Worm (Caenorhabditis elegans) whole organism, late embryonic: Measurements from ENCODE around the gene spl-1.

Experiments used
- F13H6.1 ChIP-seq: sonication (generic microtip); optimal IDR thresholded peaks from 2 replicates; lab custom pipeline; 2016; ENCODE audit warnings: missing genetic modification characterization, missing compliant biosample characterization
- ahr-1 ChIP-seq: sonication (generic microtip); optimal IDR thresholded peaks from 2 replicates; lab custom pipeline; 2016; ENCODE audit warnings: missing genetic modification characterization, missing compliant biosample characterization
- ceh-22 ChIP-seq: sonication (generic microtip); optimal IDR thresholded peaks from 2 replicates; lab custom pipeline; 2017; ENCODE audit warnings: missing biosample characterization, missing genetic modification characterization
- ceh-24 ChIP-seq: sonication (generic microtip); optimal IDR thresholded peaks from 2 replicates; lab custom pipeline; 2016; ENCODE audit warnings: mild to moderate bottlenecking, missing genetic modification characterization, missing compliant biosample characterization
- ceh-31 ChIP-seq: sonication (generic microtip); optimal IDR thresholded peaks from 2 replicates; lab custom pipeline; 2016; ENCODE audit warnings: missing genetic modification characterization, missing compliant biosample characterization
- ceh-34 ChIP-seq: sonication (generic microtip); optimal IDR thresholded peaks from 2 replicates; lab custom pipeline; 2016; ENCODE audit warnings: mild to moderate bottlenecking, missing genetic modification characterization, missing compliant biosample characterization
- ceh-45 ChIP-seq: fragments of 200-800 bp; sonication (Bioruptor generic); IDR thresholded peaks from 2 replicates; pipeline ENCODE4 v1.3.6; 2022; ENCODE audit warnings: missing genetic modification reagents, missing genetic modification characterization, missing compliant biosample characterization
- ceh-6 ChIP-seq: fragments of 200-800 bp; sonication (Bioruptor generic); optimal IDR thresholded peaks from 2 replicates; lab custom pipeline; 2018; ENCODE audit warnings: mild to moderate bottlenecking, missing genetic modification characterization, missing compliant biosample characterization
- dmd-4 ChIP-seq: sonication (generic microtip); optimal IDR thresholded peaks from 2 replicates; lab custom pipeline; 2016; ENCODE audit warnings: borderline replicate concordance, missing genetic modification characterization, missing compliant biosample characterization
- elt-2 ChIP-seq: sonication (generic microtip); optimal IDR thresholded peaks from 2 replicates; lab custom pipeline; 2016; ENCODE audit warnings: missing genetic modification reagents, missing genetic modification characterization, missing compliant biosample characterization
- ets-4 ChIP-seq: sonication (generic microtip); optimal IDR thresholded peaks from 2 replicates; lab custom pipeline; 2016; ENCODE audit warnings: missing genetic modification characterization, missing compliant biosample characterization
- gmeb-2 ChIP-seq: sonication (generic microtip); optimal IDR thresholded peaks from 2 replicates; lab custom pipeline; 2016; ENCODE audit warnings: missing genetic modification characterization, inconsistent platforms, missing compliant biosample characterization
- hlh-13 ChIP-seq: fragments of 200-800 bp; sonication (Bioruptor generic); optimal IDR thresholded peaks from 2 replicates; lab custom pipeline; 2018; ENCODE audit warnings: mild to moderate bottlenecking, missing genetic modification characterization, missing compliant biosample characterization
- hlh-8 ChIP-seq: sonication (generic microtip); optimal IDR thresholded peaks from 2 replicates; lab custom pipeline; 2016; ENCODE audit warnings: missing genotype, missing genetic modification characterization, missing compliant biosample characterization
- lim-6 ChIP-seq: sonication (generic microtip); optimal IDR thresholded peaks from 2 replicates; lab custom pipeline; 2016; ENCODE audit warnings: missing genetic modification characterization, missing compliant biosample characterization
- nfya-1 ChIP-seq: sonication (generic microtip); optimal IDR thresholded peaks from 2 replicates; lab custom pipeline; 2017; ENCODE audit warnings: missing genetic modification characterization, mild to moderate bottlenecking, missing compliant biosample characterization, antibody characterized with exemption, moderate library complexity
- nhr-232 ChIP-seq: sonication (generic microtip); optimal IDR thresholded peaks from 2 replicates; lab custom pipeline; 2016; ENCODE audit warnings: missing genetic modification characterization, missing compliant biosample characterization
- pag-3 ChIP-seq: sonication (generic microtip); optimal IDR thresholded peaks from 2 replicates; lab custom pipeline; 2016; ENCODE audit warnings: missing compliant biosample characterization, missing genetic modification characterization, borderline replicate concordance
- pat-9 ChIP-seq: fragments of 200-800 bp; sonication (Bioruptor generic); optimal IDR thresholded peaks from 2 replicates; lab custom pipeline; 2018; ENCODE audit warnings: mild to moderate bottlenecking, missing genetic modification characterization, moderate library complexity, missing compliant biosample characterization
- pqm-1 ChIP-seq: sonication (generic microtip); optimal IDR thresholded peaks from 2 replicates; lab custom pipeline; 2016; ENCODE audit warnings: missing genetic modification characterization, missing compliant biosample characterization
- ref-2 ChIP-seq: sonication (generic microtip); optimal IDR thresholded peaks from 2 replicates; lab custom pipeline; 2016; ENCODE audit warnings: missing genetic modification characterization, missing compliant biosample characterization
- sox-4 ChIP-seq: sonication (generic microtip); optimal IDR thresholded peaks from 2 replicates; lab custom pipeline; 2017; ENCODE audit warnings: mild to moderate bottlenecking, missing genetic modification characterization, inconsistent platforms, missing compliant biosample characterization
- tbx-2 ChIP-seq: sonication (generic microtip); optimal IDR thresholded peaks from 2 replicates; lab custom pipeline; 2016; ENCODE audit warnings: missing genetic modification characterization, missing compliant biosample characterization
- tbx-7 ChIP-seq: sonication (generic microtip); optimal IDR thresholded peaks from 2 replicates; lab custom pipeline; 2016; ENCODE audit warnings: missing genotype, missing genetic modification characterization, missing compliant biosample characterization
- ttx-3 ChIP-seq: sonication (generic microtip); optimal IDR thresholded peaks from 2 replicates; lab custom pipeline; 2016; ENCODE audit warnings: missing genetic modification reagents, missing genetic modification characterization, missing compliant biosample characterization
- unc-3 ChIP-seq, 2 experiments: fragments of 200-800 bp in 1 of 2; sonication (Bioruptor generic) in 1 of 2; sonication (generic microtip) in 1 of 2; conservative IDR thresholded peaks in 1 of 2; optimal IDR thresholded peaks in 1 of 2; 2 replicates each; pipeline versions ENCODE4 v1.3.6 to Lab custom; 2016 to 2022; ENCODE audit warnings: missing compliant biosample characterization in 2 of 2, missing genetic modification characterization in 2 of 2, missing genetic modification reagents in 1 of 2
- unc-42 ChIP-seq: sonication (generic microtip); optimal IDR thresholded peaks from 2 replicates; lab custom pipeline; 2016; ENCODE audit warnings: missing genotype, missing genetic modification characterization, missing compliant biosample characterization

Gene spl-1

DNA sequence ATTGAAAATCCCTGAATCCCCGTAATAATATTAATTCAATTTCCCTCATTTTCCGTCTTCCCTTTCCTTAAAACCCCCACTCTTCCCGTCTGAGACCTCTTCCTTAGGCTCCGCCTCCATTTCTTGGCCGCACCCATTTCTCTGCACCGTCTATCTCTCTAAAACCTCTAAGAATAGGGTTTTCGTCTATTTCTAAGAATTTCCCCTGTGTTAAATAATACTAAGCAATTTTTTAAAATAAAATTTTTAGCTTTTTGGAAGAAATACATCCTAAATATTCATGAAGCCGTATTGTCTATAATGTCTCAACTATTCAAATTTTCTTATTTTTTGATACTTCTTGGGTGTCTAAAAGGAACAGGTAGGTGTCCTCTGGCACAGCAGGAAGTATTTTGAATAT, 43.5 kb downstream of the spl-1 start, which contains the start of gene cdh-8:
Gene cdh-8, plus strand, starts transcription at position 301 of the 400 bp plus-strand sequence.
- TF ChIP-seq unc-42 (tag; lab: Kevin White, UChicago): peak; percentile 18
- TF ChIP-seq ceh-31 (tag; lab: Kevin White, UChicago): no peak
- TF ChIP-seq, all 69 proteins: peak for 1

DNA sequence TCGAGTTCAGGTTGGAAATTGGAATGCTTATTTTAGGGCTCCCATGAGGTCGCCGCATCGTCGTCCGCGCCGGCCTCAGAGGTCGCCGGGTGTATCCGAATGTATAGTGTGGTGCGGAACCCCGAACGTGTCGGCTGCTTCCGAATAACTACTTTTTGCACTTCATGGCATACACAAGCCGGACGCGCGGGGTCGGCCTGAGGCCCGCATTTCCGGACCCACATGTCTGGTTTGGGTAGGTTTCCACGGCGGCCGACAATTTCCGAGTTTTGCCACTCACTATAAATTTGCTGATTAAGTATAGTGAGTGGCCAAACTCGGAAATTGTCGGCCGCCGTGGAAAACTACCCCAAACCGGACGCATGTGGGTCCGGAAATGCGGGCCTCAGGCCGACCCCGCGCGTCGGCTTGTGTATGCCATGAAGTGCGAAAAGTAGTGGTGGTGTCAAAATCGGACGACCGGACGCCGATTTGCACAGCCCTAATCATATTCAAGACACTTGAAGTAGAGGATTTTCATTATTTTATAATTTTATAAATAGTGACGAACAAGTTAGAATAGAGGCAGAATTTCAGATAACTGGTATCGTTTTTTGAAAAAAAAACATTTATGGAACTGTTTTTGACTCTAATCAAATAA, 44.7 kb downstream of the spl-1 start:
- no peak for TF ChIP-seq dmd-4 (tag; lab: Kevin White, UChicago)
- no peak for TF ChIP-seq ceh-31 (tag; lab: Kevin White, UChicago)
- TF ChIP-seq sox-4 (tag; lab: Kevin White, UChicago): no peak
- no peak for TF ChIP-seq pqm-1 (tag; lab: Kevin White, UChicago)
- TF ChIP-seq ceh-24 (tag; lab: Kevin White, UChicago): no peak
- no peak for TF ChIP-seq unc-3 (GFP tag; conservative IDR thresholded peaks at IDR 0.05; lab: Robert Waterston, UW)
- TF ChIP-seq unc-3 (tag; optimal IDR thresholded peaks at IDR 0.05; lab: Kevin White, UChicago): no peak
- TF ChIP-seq pag-3 (tag; lab: Kevin White, UChicago): no peak
- TF ChIP-seq ahr-1 (tag; lab: Kevin White, UChicago): no peak
- no peak for TF ChIP-seq ttx-3
- no peak for TF ChIP-seq nfya-1 (tag; lab: Kevin White, UChicago)
- TF ChIP-seq hlh-8 (tag; lab: Kevin White, UChicago): no peak
- no peak for TF ChIP-seq ceh-34 (tag; lab: Kevin White, UChicago)
- TF ChIP-seq ets-4 (tag; lab: Kevin White, UChicago): no peak

- TF ChIP-seq ref-2 (no peak), ahr-1 (tag; lab: Kevin White, UChicago) (no peak), lim-6 (tag; lab: Kevin White, UChicago) (no peak), nhr-232 (tag; lab: Kevin White, UChicago) (no peak), gmeb-2 (tag; lab: Kevin White, UChicago) (no peak), ceh-22 (tag; lab: Kevin White, UChicago) (no peak), ceh-6 (GFP tag; lab: Kevin White, UChicago) (no peak), pat-9 (tag; lab: Kevin White, UChicago) (no peak), tbx-2 (tag; lab: Kevin White, UChicago) (no peak), ceh-45 (GFP tag; lab: Robert Waterston, UW) (no peak), pag-3 (tag; lab: Kevin White, UChicago) (no peak), F13H6.1 (tag; lab: Kevin White, UChicago) (no peak), tbx-7 (tag; lab: Kevin White, UChicago) (no peak), hlh-8 (tag; lab: Kevin White, UChicago) (no peak)
These were observed 45.8 kb downstream of the spl-1 start, which contains the start of gene pxmp-4 for ce11 chrIV:337128-337646. TSS of gene pxmp-4 (minus strand) at chrIV:337178.

DNA sequence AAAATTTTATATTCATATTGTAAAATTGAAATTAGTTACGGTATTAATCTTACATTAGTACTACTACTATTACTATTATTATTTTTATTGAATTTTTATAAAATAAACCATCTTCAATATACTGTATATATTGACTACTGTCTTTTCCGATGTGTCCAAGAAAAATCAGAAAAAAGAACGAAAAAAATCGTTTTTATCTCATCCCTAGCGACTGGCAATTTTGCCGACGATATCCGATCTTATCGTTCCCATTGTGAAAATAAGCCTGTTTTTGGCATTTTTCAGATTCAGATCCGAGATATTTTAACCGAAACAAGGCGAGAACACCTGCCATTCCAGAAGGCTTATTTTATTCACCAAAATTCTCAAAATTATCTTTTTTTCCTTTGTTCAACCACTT, 52.5 kb downstream of the spl-1 start, which contains the start of gene F18F11.4:
Gene F18F11.4, plus strand, starts transcription at position 301 of the 400 bp plus-strand sequence.
- no peak for TF ChIP-seq nhr-232 (tag; lab: Kevin White, UChicago)
- TF ChIP-seq tbx-7 (tag; lab: Kevin White, UChicago): no peak
- TF ChIP-seq dmd-4 (tag; lab: Kevin White, UChicago): no peak
- no peak for TF ChIP-seq hlh-13 (GFP tag; lab: Kevin White, UChicago)
- TF ChIP-seq ceh-22 (tag; lab: Kevin White, UChicago): no peak
- no peak for TF ChIP-seq elt-2 (tag; lab: Kevin White, UChicago)
- TF ChIP-seq unc-42 (tag; lab: Kevin White, UChicago): no peak
